Worm (Caenorhabditis elegans) whole organism, early embryonic: ENCODE data around the gene mlk-1.

Experiments
- F13C5.2 ChIP-seq: sonication (generic microtip); optimal IDR thresholded peaks from 2 replicates; lab custom pipeline; 2017; ENCODE audit warnings: mild to moderate bottlenecking, missing genetic modification characterization, inconsistent platforms, missing compliant biosample characterization
- flt-1 ChIP-seq: fragments of 200-800 bp; sonication (Bioruptor generic); IDR thresholded peaks from 2 replicates; pipeline ENCODE4 v1.3.6; 2022; ENCODE audit warnings: missing genetic modification characterization, missing compliant biosample characterization
- hmg-4 ChIP-seq: fragments of 200-800 bp; sonication (Bioruptor generic); optimal IDR thresholded peaks from 2 replicates; lab custom pipeline; 2018; ENCODE audit warnings: mild to moderate bottlenecking, missing genetic modification characterization, missing compliant biosample characterization

- TF ChIP-seq hmg-4 (GFP tag; lab: Kevin White, UChicago) (no peak), flt-1 (GFP tag; lab: Robert Waterston, UW) (no peak), F13C5.2 (tag; lab: Kevin White, UChicago) (no peak)
Measured at ce11 chrV:5030212-5030611, 34.4 kb downstream of the mlk-1 start.
